Worm (Caenorhabditis elegans) whole organism, L3 larva: ENCODE data around the gene rps-5.

Experiments used
- aly-2 ChIP-seq: fragments of 150-350 bp; optimal IDR thresholded peaks from 2 replicates; lab custom pipeline; 2014; ENCODE audit warnings: missing biosample characterization, missing genetic modification characterization
- ama-1 ChIP-seq: fragments of 150-350 bp; optimal IDR thresholded peaks from 2 replicates; lab custom pipeline; 2018
- ceh-28 ChIP-seq: fragments of 150-350 bp; optimal IDR thresholded peaks from 2 replicates; lab custom pipeline; 2014; ENCODE audit warnings: missing biosample characterization, missing genetic modification reagents, missing genetic modification characterization
- ceh-82 ChIP-seq: fragments of 150-350 bp; optimal IDR thresholded peaks from 2 replicates; lab custom pipeline; 2014; ENCODE audit warnings: missing biosample characterization, missing genetic modification characterization
- daf-12 ChIP-seq: fragments of 150-350 bp; optimal IDR thresholded peaks from 2 replicates; lab custom pipeline; 2014; ENCODE audit warnings: missing biosample characterization, missing genetic modification reagents, missing genetic modification characterization
- egl-27 ChIP-seq: sonication (generic microtip); optimal IDR thresholded peaks from 4 replicates; lab custom pipeline; 2017; ENCODE audit warnings: missing biosample characterization, missing genetic modification reagents, missing genetic modification characterization
- elt-1 ChIP-seq: fragments of 150-350 bp; optimal IDR thresholded peaks from 2 replicates; lab custom pipeline; 2014; ENCODE audit warnings: missing biosample characterization, missing genetic modification characterization
- elt-2 ChIP-seq: sonication (generic microtip); optimal IDR thresholded peaks from 2 replicates; lab custom pipeline; 2016; ENCODE audit warnings: missing genetic modification reagents, mild to moderate bottlenecking, missing genetic modification characterization, missing compliant biosample characterization
- eor-1 ChIP-seq, 2 experiments: fragments of 150-350 bp; optimal IDR thresholded peaks; 2 replicates each; lab custom pipeline; 2014 to 2018; ENCODE audit warnings: missing biosample characterization in 2 of 2, missing genetic modification characterization in 2 of 2
- fkh-2 ChIP-seq: fragments of 150-350 bp; optimal IDR thresholded peaks from 2 replicates; lab custom pipeline; 2014; ENCODE audit warnings: missing biosample characterization, missing genetic modification reagents, missing genetic modification characterization
- hmg-11 ChIP-seq: sonication (generic microtip); optimal IDR thresholded peaks from 2 replicates; lab custom pipeline; 2016; ENCODE audit warnings: missing genetic modification characterization, missing compliant biosample characterization
- lin-15B ChIP-seq: fragments of 150-350 bp; optimal IDR thresholded peaks from 2 replicates; lab custom pipeline; 2014; ENCODE audit warnings: missing biosample characterization, missing genetic modification characterization
- lin-39 ChIP-seq: fragments of 150-350 bp; optimal IDR thresholded peaks from 2 replicates; lab custom pipeline; 2018; ENCODE audit warnings: missing biosample characterization, missing genetic modification reagents, missing genetic modification characterization
- mdl-1 ChIP-seq: fragments of 150-350 bp; optimal IDR thresholded peaks from 2 replicates; lab custom pipeline; 2014; ENCODE audit warnings: missing biosample characterization, missing genetic modification characterization
- mml-1 ChIP-seq: fragments of 150-350 bp; sonication (generic microtip); optimal IDR thresholded peaks from 3 replicates; lab custom pipeline; 2014; ENCODE audit warnings: missing biosample characterization, missing genetic modification characterization
- nfya-1 ChIP-seq: sonication (generic microtip); optimal IDR thresholded peaks from 2 replicates; lab custom pipeline; 2017; ENCODE audit warnings: missing genetic modification characterization, mild to moderate bottlenecking, missing compliant biosample characterization, antibody characterized with exemption, moderate library complexity; ENCODE audit not compliant: insufficient read depth
- nhr-12 ChIP-seq: fragments of 150-350 bp; optimal IDR thresholded peaks from 2 replicates; lab custom pipeline; 2014; ENCODE audit warnings: missing biosample characterization, missing genetic modification characterization
- nhr-23 ChIP-seq: fragments of 150-350 bp; optimal IDR thresholded peaks from 2 replicates; lab custom pipeline; 2014; ENCODE audit warnings: missing biosample characterization, missing genetic modification reagents, missing genetic modification characterization
- nhr-25 ChIP-seq: sonication (generic microtip); optimal IDR thresholded peaks from 2 replicates; lab custom pipeline; 2017; ENCODE audit warnings: missing biosample characterization, missing genetic modification characterization
- nhr-28 ChIP-seq: fragments of 150-350 bp; optimal IDR thresholded peaks from 2 replicates; lab custom pipeline; 2014; ENCODE audit warnings: missing biosample characterization, missing genetic modification characterization
- nhr-43 ChIP-seq: sonication (generic microtip); optimal IDR thresholded peaks from 2 replicates; lab custom pipeline; 2016; ENCODE audit warnings: mild to moderate bottlenecking, missing genetic modification characterization, missing compliant biosample characterization; ENCODE audit not compliant: poor library complexity, severe bottlenecking
- nhr-67 ChIP-seq: fragments of 150-350 bp; optimal IDR thresholded peaks from 2 replicates; lab custom pipeline; 2014; ENCODE audit warnings: missing biosample characterization, missing genetic modification characterization
- nhr-77 ChIP-seq: fragments of 150-350 bp; optimal IDR thresholded peaks from 2 replicates; lab custom pipeline; 2014; ENCODE audit warnings: missing biosample characterization, missing genetic modification characterization
- pha-4 ChIP-seq: fragments of 150-350 bp; optimal IDR thresholded peaks from 2 replicates; lab custom pipeline; 2014; ENCODE audit warnings: missing biosample characterization, missing genetic modification reagents, missing genetic modification characterization
- pqm-1 ChIP-seq: fragments of 150-350 bp; optimal IDR thresholded peaks from 2 replicates; lab custom pipeline; 2017; ENCODE audit warnings: missing biosample characterization, missing genetic modification characterization, inconsistent platforms
- skn-1 ChIP-seq: fragments of 150-350 bp; optimal IDR thresholded peaks from 2 replicates; lab custom pipeline; 2014; ENCODE audit warnings: missing biosample characterization, missing genetic modification characterization
- tbx-2 ChIP-seq: sonication (generic microtip); optimal IDR thresholded peaks from 2 replicates; lab custom pipeline; 2016; ENCODE audit warnings: mild to moderate bottlenecking, missing genetic modification characterization, missing compliant biosample characterization
- unc-39 ChIP-seq: sonication (generic microtip); optimal IDR thresholded peaks from 4 replicates; lab custom pipeline; 2017; ENCODE audit warnings: missing biosample characterization, missing genetic modification characterization
- unc-62 ChIP-seq: fragments of 150-350 bp; sonication (generic microtip); optimal IDR thresholded peaks from 4 replicates; lab custom pipeline; 2014; ENCODE audit warnings: missing biosample characterization, missing genetic modification reagents, missing genetic modification characterization
- ztf-11 ChIP-seq: fragments of 150-350 bp; optimal IDR thresholded peaks from 2 replicates; lab custom pipeline; 2014; ENCODE audit warnings: missing biosample characterization, missing genetic modification characterization

rps-5 gene

ce11 chrIV:11146492-11146891 lies 35.6 kb upstream of the rps-5 start:
- TF ChIP-seq nhr-28 (tag; lab: Kevin White, UChicago) (no peak), unc-39 (no peak), pha-4 (no peak), elt-2 (tag; lab: Kevin White, UChicago) (no peak), nhr-77 (no peak), ztf-11 (tag; lab: Kevin White, UChicago) (no peak), lin-15B (tag; lab: Kevin White, UChicago) (no peak), skn-1 (tag; lab: Kevin White, UChicago) (no peak), eor-1 (tag; optimal IDR thresholded peaks at IDR 0.05; lab: Kevin White, UChicago) (no peak), egl-27 (no peak), tbx-2 (no peak), unc-62 (GFP tag; lab: Kevin White, UChicago) (no peak), nfya-1 (tag; lab: Kevin White, UChicago) (no peak)

- TF ChIP-seq nhr-12 (tag; lab: Kevin White, UChicago) = no peak
- no peak for TF ChIP-seq egl-27
- TF ChIP-seq ama-1 (lab: Kevin White, UChicago) = no peak
- TF ChIP-seq ceh-82 = no peak
- TF ChIP-seq fkh-2 (tag; lab: Kevin White, UChicago) = no peak
- TF ChIP-seq nhr-67 (tag; lab: Kevin White, UChicago) = no peak
- TF ChIP-seq pha-4 = no peak
- no peak for TF ChIP-seq lin-39 (tag; lab: Kevin White, UChicago)
- TF ChIP-seq, all 47 proteins: peak for 0
Measured at ce11 chrIV:11145929-11146339, 35.1 kb upstream of the rps-5 start.

ce11 chrIV:11143228-11143444 lies 32.3 kb upstream of the rps-5 start, which contains the start of gene F01G4.4:
Gene F01G4.4 (plus strand): TSS chrIV:11143345.
- TF ChIP-seq elt-1 (no peak), aly-2 (tag; lab: Kevin White, UChicago) (no peak), ceh-82 (no peak)

- TF ChIP-seq nfya-1 (tag; lab: Kevin White, UChicago) = peak; percentile 62
- no peak for TF ChIP-seq nhr-12 (tag; lab: Kevin White, UChicago)
- TF ChIP-seq nhr-23 (tag; lab: Kevin White, UChicago) = peak; percentile 33
- TF ChIP-seq nhr-43 (tag; lab: Kevin White, UChicago) = no peak
- peak; percentile 14 for TF ChIP-seq nhr-25 (tag; lab: Kevin White, UChicago)
- no peak for TF ChIP-seq pqm-1 (tag; lab: Kevin White, UChicago)
- TF ChIP-seq pha-4 = peak; percentile 73
- peak; percentile 28 for TF ChIP-seq lin-15B (tag; lab: Kevin White, UChicago)
- no peak for TF ChIP-seq ceh-82
- no peak for TF ChIP-seq ama-1 (lab: Kevin White, UChicago)
Measured at ce11 chrIV:11142314-11143227, 31.7 kb upstream of the rps-5 start, which contains the start of gene skih-2. Gene skih-2 (minus strand): TSS chrIV:11142364.

- TF ChIP-seq hmg-11 (tag; lab: Kevin White, UChicago) (no peak), pha-4 (no peak), mml-1 (no peak), daf-12 (tag; lab: Kevin White, UChicago) (no peak), ceh-28 (no peak)
Measured at ce11 chrIV:11131268-11131667, 20.4 kb upstream of the rps-5 start, which contains the start of gene ard-1. Gene ard-1 (plus strand): TSS chrIV:11131279.

ce11 chrIV:11130774-11131173 lies 19.9 kb upstream of the rps-5 start:
- TF ChIP-seq pqm-1 (tag; lab: Kevin White, UChicago) (peak; percentile 11), ceh-82 (no peak), pha-4 (peak; percentile 29), nfya-1 (tag; lab: Kevin White, UChicago) (peak; percentile 44), mdl-1 (tag; lab: Kevin White, UChicago) (no peak), elt-2 (tag; lab: Kevin White, UChicago) (peak; percentile 58)
